Fruit fly (Drosophila melanogaster) whole organism, embryonic: ENCODE results near the gene eas.

Experiments used
- BEAF-32 ChIP-seq: fragments of 200-800 bp; sonication (Bioruptor generic); optimal IDR thresholded peaks from 3 replicates; lab custom pipeline; 2017; ENCODE audit warnings: missing biosample characterization, missing genetic modification characterization, mild to moderate bottlenecking, moderate library complexity, missing genetic modification reagents
- CG10654 ChIP-seq: fragments of 200-800 bp; sonication (Bioruptor generic); optimal IDR thresholded peaks from 2 replicates; lab custom pipeline; 2016; ENCODE audit warnings: missing biosample characterization, missing genetic modification characterization
- CG15479 ChIP-seq: fragments of 200-800 bp; sonication (Bioruptor generic); optimal IDR thresholded peaks from 3 replicates; lab custom pipeline; 2019; ENCODE audit warnings: missing biosample characterization, mild to moderate bottlenecking, missing genetic modification characterization, moderate library complexity
- CG15514 ChIP-seq: fragments of 200-800 bp; sonication (Bioruptor generic); optimal IDR thresholded peaks from 3 replicates; lab custom pipeline; 2017; ENCODE audit warnings: missing biosample characterization, missing genetic modification characterization, mild to moderate bottlenecking, moderate library complexity, missing genetic modification reagents
- CG1647 ChIP-seq: fragments of 200-800 bp; sonication (Bioruptor generic); optimal IDR thresholded peaks from 3 replicates; lab custom pipeline; 2016; ENCODE audit warnings: missing biosample characterization, missing genetic modification characterization
- CG17912 ChIP-seq: fragments of 200-800 bp; sonication (Bioruptor generic); optimal IDR thresholded peaks from 2 replicates; lab custom pipeline; 2018; ENCODE audit warnings: missing biosample characterization, mild to moderate bottlenecking, missing genetic modification characterization
- CG1792 ChIP-seq: fragments of 200-800 bp; sonication (Bioruptor generic); optimal IDR thresholded peaks from 2 replicates; lab custom pipeline; 2016; ENCODE audit warnings: missing biosample characterization, missing genetic modification characterization
- CG18262 ChIP-seq: fragments of 200-800 bp; optimal IDR thresholded peaks from 3 replicates; lab custom pipeline; 2019; ENCODE audit warnings: missing biosample characterization, mild to moderate bottlenecking, missing genetic modification characterization, moderate library complexity
- CG1832 ChIP-seq: fragments of 200-800 bp; sonication (Bioruptor generic); optimal IDR thresholded peaks from 2 replicates; lab custom pipeline; 2017; ENCODE audit warnings: missing biosample characterization, mild to moderate bottlenecking, missing genetic modification characterization, inconsistent platforms
- CG18476 ChIP-seq: fragments of 200-800 bp; sonication (Bioruptor generic); optimal IDR thresholded peaks from 2 replicates; lab custom pipeline; 2016; ENCODE audit warnings: missing biosample characterization, mild to moderate bottlenecking, missing genetic modification characterization
- CG18764 ChIP-seq: fragments of 200-800 bp; sonication (Bioruptor generic); optimal IDR thresholded peaks from 3 replicates; lab custom pipeline; 2016; ENCODE audit warnings: missing biosample characterization, missing genetic modification characterization
- CG4730 ChIP-seq: fragments of 200-800 bp; sonication (Bioruptor generic); IDR thresholded peaks from 2 replicates; pipeline ENCODE4 v1.3.6; 2022; ENCODE audit warnings: missing biosample characterization, missing genetic modification characterization
- CG6791 ChIP-seq: fragments of 200-800 bp; sonication (Bioruptor generic); IDR thresholded peaks from 3 replicates; pipeline ENCODE4 v1.3.6; 2022; ENCODE audit warnings: missing biosample characterization, missing genetic modification characterization; ENCODE audit not compliant: partially characterized antibody
- CG6854 ChIP-seq: fragments of 200-800 bp; sonication (Bioruptor generic); optimal IDR thresholded peaks from 3 replicates; lab custom pipeline; 2017; ENCODE audit warnings: missing biosample characterization, mild to moderate bottlenecking, missing genetic modification characterization
- CG8359 ChIP-seq: fragments of 200-800 bp; sonication (Bioruptor generic); optimal IDR thresholded peaks from 2 replicates; lab custom pipeline; 2017; ENCODE audit warnings: missing biosample characterization, mild to moderate bottlenecking, missing genetic modification characterization, borderline replicate concordance
- CG9727 ChIP-seq: fragments of 200-800 bp; sonication (Bioruptor generic); optimal IDR thresholded peaks from 3 replicates; lab custom pipeline; 2017; ENCODE audit warnings: missing biosample characterization, mild to moderate bottlenecking, missing genetic modification characterization
- D ChIP-seq, 2 experiments: fragments of 200-800 bp in 1 of 2; fragments of >200 bp in 1 of 2; sonication (Bioruptor generic) in 1 of 2; optimal IDR thresholded peaks; 2 replicates in 1 of 2; 3 replicates in 1 of 2; lab custom pipeline; 2017; ENCODE audit warnings: mild to moderate bottlenecking in 1 of 2, missing biosample characterization in 1 of 2, missing genetic modification characterization in 1 of 2, missing genetic modification reagents in 1 of 2
- Dbx ChIP-seq: fragments of 200-800 bp; sonication (Bioruptor generic); IDR thresholded peaks from 3 replicates; pipeline ENCODE4 v1.3.6; 2022; ENCODE audit warnings: missing biosample characterization, missing genetic modification characterization
- Fer1 ChIP-seq: fragments of 200-800 bp; sonication (Bioruptor generic); optimal IDR thresholded peaks from 2 replicates; lab custom pipeline; 2017; ENCODE audit warnings: missing biosample characterization, mild to moderate bottlenecking, missing genetic modification characterization
- Fer2 ChIP-seq: fragments of 200-800 bp; sonication (Bioruptor generic); optimal IDR thresholded peaks from 2 replicates; lab custom pipeline; 2018; ENCODE audit warnings: missing biosample characterization, mild to moderate bottlenecking, missing genetic modification characterization, moderate library complexity
- Jarid2 ChIP-seq: fragments of 200-800 bp; sonication (Bioruptor generic); optimal IDR thresholded peaks from 3 replicates; lab custom pipeline; 2017; ENCODE audit warnings: mild to moderate bottlenecking, missing biosample characterization, missing genetic modification reagents, missing genetic modification characterization
- MBD-R2 ChIP-seq: fragments of 200-800 bp; sonication (Bioruptor generic); IDR thresholded peaks from 2 replicates; pipeline ENCODE4 v1.3.6; 2022; ENCODE audit warnings: missing biosample characterization, missing genetic modification characterization
- NfI ChIP-seq: fragments of 200-800 bp; sonication (Bioruptor generic); optimal IDR thresholded peaks from 3 replicates; lab custom pipeline; 2018; ENCODE audit warnings: missing biosample characterization, mild to moderate bottlenecking, missing genetic modification characterization, moderate library complexity
- PHDP ChIP-seq: fragments of 200-800 bp; sonication (Bioruptor generic); optimal IDR thresholded peaks from 3 replicates; lab custom pipeline; 2018; ENCODE audit warnings: missing biosample characterization, mild to moderate bottlenecking, missing genetic modification characterization, moderate library complexity
- Poxn ChIP-seq: fragments of 200-800 bp; sonication (Bioruptor generic); IDR thresholded peaks from 2 replicates; pipeline ENCODE4 v1.3.6; 2022; ENCODE audit warnings: missing biosample characterization, missing genetic modification characterization
- Vsx1 ChIP-seq: fragments of 200-800 bp; sonication (Bioruptor generic); optimal IDR thresholded peaks from 2 replicates; lab custom pipeline; 2017; ENCODE audit warnings: missing biosample characterization, mild to moderate bottlenecking, missing genetic modification characterization, missing genetic modification reagents
- bab2 ChIP-seq: fragments of 200-800 bp; sonication (Bioruptor generic); optimal IDR thresholded peaks from 2 replicates; lab custom pipeline; 2016; ENCODE audit warnings: missing biosample characterization, missing genetic modification characterization
- cad ChIP-seq: fragments of >200 bp; optimal IDR thresholded peaks from 2 replicates; lab custom pipeline; 2017; ENCODE audit warnings: missing biosample characterization, missing genetic modification characterization
- chif ChIP-seq, 2 experiments: fragments of 200-800 bp; sonication (Bioruptor generic); optimal IDR thresholded peaks; 3 replicates each; lab custom pipeline; 2016; ENCODE audit warnings: missing biosample characterization in 2 of 2, missing genetic modification characterization in 2 of 2
- dan ChIP-seq: fragments of 200-800 bp; sonication (Bioruptor generic); IDR thresholded peaks from 2 replicates; pipeline ENCODE4 v1.3.6; 2022; ENCODE audit warnings: missing biosample characterization, missing genetic modification characterization
- emc ChIP-seq: fragments of 200-800 bp; sonication (Bioruptor generic); optimal IDR thresholded peaks from 2 replicates; lab custom pipeline; 2016; ENCODE audit warnings: missing biosample characterization, missing genetic modification characterization
- fd102C ChIP-seq: fragments of 200-800 bp; sonication (Bioruptor generic); optimal IDR thresholded peaks from 2 replicates; lab custom pipeline; 2018; ENCODE audit warnings: missing biosample characterization, mild to moderate bottlenecking, missing genetic modification characterization, moderate library complexity
- ftz-f1 ChIP-seq: fragments of 200-800 bp; sonication (Bioruptor generic); optimal IDR thresholded peaks from 2 replicates; lab custom pipeline; 2016; ENCODE audit warnings: missing biosample characterization, missing genetic modification characterization
- gfzf ChIP-seq: fragments of 200-800 bp; sonication (Bioruptor generic); optimal IDR thresholded peaks from 2 replicates; lab custom pipeline; 2016; ENCODE audit warnings: missing biosample characterization, mild to moderate bottlenecking, missing genetic modification characterization, moderate library complexity
- gro ChIP-seq: fragments of 200-800 bp; sonication (Bioruptor generic); optimal IDR thresholded peaks from 2 replicates; lab custom pipeline; 2016; ENCODE audit warnings: missing biosample characterization, missing genetic modification characterization
- ham ChIP-seq: fragments of 200-800 bp; sonication (Bioruptor generic); IDR thresholded peaks from 2 replicates; pipeline ENCODE4 v1.3.6; 2022; ENCODE audit warnings: missing biosample characterization, missing genetic modification characterization
- hbn ChIP-seq: fragments of 200-800 bp; sonication (Bioruptor generic); IDR thresholded peaks from 2 replicates; pipeline ENCODE4 v1.3.6; 2022; ENCODE audit warnings: missing biosample characterization, missing genetic modification characterization; ENCODE audit not compliant: partially characterized antibody
- hth ChIP-seq: fragments of >200 bp; optimal IDR thresholded peaks from 2 replicates; lab custom pipeline; 2017; ENCODE audit warnings: inconsistent platforms
- kay ChIP-seq: fragments of 200-800 bp; sonication (Bioruptor generic); optimal IDR thresholded peaks from 2 replicates; lab custom pipeline; 2016; ENCODE audit warnings: missing biosample characterization, missing genetic modification characterization
- otp ChIP-seq: fragments of 200-800 bp; sonication (Bioruptor generic); IDR thresholded peaks from 3 replicates; pipeline ENCODE4, ENCODE4 v1.3.6; 2022; ENCODE audit warnings: missing biosample characterization, missing genetic modification characterization
- pnt ChIP-seq: fragments of 200-800 bp; sonication (Bioruptor generic); optimal IDR thresholded peaks from 3 replicates; lab custom pipeline; 2016; ENCODE audit warnings: missing biosample characterization, missing genetic modification characterization
- psq ChIP-seq: fragments of 200-800 bp; sonication (Bioruptor generic); optimal IDR thresholded peaks from 2 replicates; lab custom pipeline; 2017; ENCODE audit warnings: missing biosample characterization, missing genetic modification characterization
- ranshi ChIP-seq: fragments of 200-800 bp; sonication (Bioruptor generic); IDR thresholded peaks from 2 replicates; pipeline ENCODE4 v1.3.6; 2022; ENCODE audit warnings: missing biosample characterization, missing genetic modification characterization
- scrt ChIP-seq: fragments of 200-800 bp; sonication (Bioruptor generic); optimal IDR thresholded peaks from 2 replicates; lab custom pipeline; 2018; ENCODE audit warnings: missing biosample characterization, mild to moderate bottlenecking, missing genetic modification characterization, moderate library complexity
- sima ChIP-seq: fragments of 200-800 bp; sonication (Bioruptor generic); optimal IDR thresholded peaks from 2 replicates; lab custom pipeline; 2016; ENCODE audit warnings: missing biosample characterization, missing genetic modification characterization
- sr ChIP-seq: fragments of 200-800 bp; sonication (Bioruptor generic); IDR thresholded peaks from 3 replicates; pipeline ENCODE4 v1.3.6; 2022; ENCODE audit warnings: missing biosample characterization, missing genetic modification characterization
- tap ChIP-seq: fragments of 200-800 bp; optimal IDR thresholded peaks from 3 replicates; lab custom pipeline; 2019; ENCODE audit warnings: missing biosample characterization, mild to moderate bottlenecking, missing genetic modification characterization, moderate library complexity
- trh ChIP-seq: fragments of 200-800 bp; sonication (Bioruptor generic); optimal IDR thresholded peaks from 2 replicates; lab custom pipeline; 2016; ENCODE audit warnings: missing biosample characterization, missing genetic modification characterization
- vnd ChIP-seq: fragments of 200-800 bp; sonication (Bioruptor generic); IDR thresholded peaks from 3 replicates; pipeline ENCODE4 v1.3.6; 2022; ENCODE audit warnings: missing biosample characterization, missing genetic modification characterization; ENCODE audit not compliant: partially characterized antibody

eas gene

DNA sequence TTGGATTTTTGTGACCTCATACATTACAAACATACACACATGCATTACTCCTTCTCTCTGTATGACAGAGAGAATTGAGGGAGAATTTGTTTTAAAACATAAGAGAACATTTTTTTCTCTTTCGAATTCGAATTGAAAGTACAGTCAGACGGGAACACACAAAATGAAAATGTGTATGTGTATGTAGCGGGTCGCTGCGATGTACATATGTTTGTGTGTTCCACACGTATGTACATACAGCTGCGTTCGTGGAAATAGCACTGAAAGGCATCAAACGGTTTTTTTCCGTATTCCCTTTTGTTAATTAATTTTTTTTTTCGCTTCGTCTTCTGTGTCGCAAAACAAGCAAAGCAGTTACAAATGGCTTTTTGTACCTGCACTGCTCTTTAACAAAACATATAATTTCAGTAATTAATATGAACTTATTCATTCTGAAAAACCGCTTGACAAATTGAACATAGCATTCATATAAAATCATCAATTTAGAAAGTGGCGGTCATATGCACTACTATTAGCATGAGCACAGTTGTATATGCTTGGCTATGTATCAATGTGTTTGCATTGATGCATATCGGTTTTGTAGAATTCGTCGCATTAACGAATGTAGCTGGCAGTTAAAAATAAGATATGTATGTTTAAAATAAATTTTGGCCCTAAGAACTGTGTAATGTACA lies 54.6 kb downstream of the eas start (continued):
- TF ChIP-seq D (optimal IDR thresholded peaks at IDR 0.05; lab: Kevin White, UChicago), result no peak
- peak; percentile 96 for TF ChIP-seq D (GFP tag; optimal IDR thresholded peaks at IDR 0.05; lab: Kevin White, UChicago)
- TF ChIP-seq CG8359 (GFP tag; lab: Kevin White, UChicago), result peak; percentile 89
- peak; percentile 86 for TF ChIP-seq ranshi (GFP tag; lab: Robert Waterston, UW)
- TF ChIP-seq Dbx (GFP tag; lab: Robert Waterston, UW), result peak; percentile 90; the same call in 2 of the 3 replicates
- no peak for TF ChIP-seq hbn (GFP tag; lab: Robert Waterston, UW)
- TF ChIP-seq BEAF-32, result peak; percentile 25
- TF ChIP-seq scrt (GFP tag; lab: Kevin White, UChicago), result peak; percentile 95
- no peak for TF ChIP-seq CG15479
- peak; percentile 94 for TF ChIP-seq tap (tag; lab: Kevin White, UChicago)
- peak; percentile 74; the same call in 1 of the 2 replicates for TF ChIP-seq MBD-R2 (GFP tag; lab: Robert Waterston, UW)
- peak; percentile 93 for TF ChIP-seq sima (GFP tag; lab: Kevin White, UChicago)
- peak; percentile 95 for TF ChIP-seq CG6854 (GFP tag; lab: Kevin White, UChicago)
- peak; percentile 92 for TF ChIP-seq CG1647 (GFP tag; lab: Kevin White, UChicago)
- peak; percentile 93 for TF ChIP-seq pnt
- peak; percentile 95 for TF ChIP-seq bab2
- TF ChIP-seq Fer2 (tag; lab: Kevin White, UChicago), result peak; percentile 89
- TF ChIP-seq CG15514, result peak; percentile 89
- TF ChIP-seq Poxn (GFP tag; lab: Robert Waterston, UW), result no peak; the same call in none of the 2 replicates
- TF ChIP-seq kay (GFP tag; lab: Kevin White, UChicago), result peak; percentile 90
- peak; percentile 92 for TF ChIP-seq CG1792 (GFP tag; lab: Kevin White, UChicago)
- peak; percentile 89; the same call in 2 of the 3 replicates for TF ChIP-seq otp (GFP tag; lab: Robert Waterston, UW)
- no peak for TF ChIP-seq vnd (GFP tag; lab: Robert Waterston, UW)
- TF ChIP-seq ham (GFP tag; lab: Robert Waterston, UW), result peak; percentile 75
- TF ChIP-seq gro (GFP tag; lab: Kevin White, UChicago), result peak; percentile 97
- TF ChIP-seq dan (GFP tag; lab: Robert Waterston, UW), result no peak
- TF ChIP-seq CG6791 (GFP tag; lab: Robert Waterston, UW), result no peak
- TF ChIP-seq Vsx1 (GFP tag; lab: Kevin White, UChicago), result peak; percentile 88
- TF ChIP-seq CG18764 (GFP tag; lab: Kevin White, UChicago), result peak; percentile 87
- no peak for TF ChIP-seq CG1832
- TF ChIP-seq chif (GFP tag; optimal IDR thresholded peaks at IDR 0.05; lab: Kevin White, UChicago), result peak; percentile 93 to 95
- TF ChIP-seq PHDP, result peak; percentile 96
- peak; percentile 97 for TF ChIP-seq Fer1 (GFP tag; lab: Kevin White, UChicago)
- peak; percentile 76 for TF ChIP-seq psq (GFP tag; lab: Kevin White, UChicago)
- TF ChIP-seq Jarid2, result peak; percentile 83
- peak; percentile 82 for TF ChIP-seq CG4730
- peak; percentile 76 for TF ChIP-seq trh (GFP tag; lab: Kevin White, UChicago)
- peak; percentile 98 for TF ChIP-seq CG18262 (tag; lab: Kevin White, UChicago)
- TF ChIP-seq emc (GFP tag; lab: Kevin White, UChicago), result peak; percentile 90
- peak; percentile 65 for TF ChIP-seq fd102C
- TF ChIP-seq gfzf (GFP tag; lab: Kevin White, UChicago), result no peak
- TF ChIP-seq ftz-f1 (GFP tag; lab: Kevin White, UChicago), result no peak
- peak; percentile 91 for TF ChIP-seq CG17912 (GFP tag; lab: Kevin White, UChicago)
- peak; percentile 96 for TF ChIP-seq CG18476 (GFP tag; lab: Kevin White, UChicago)
- TF ChIP-seq CG9727, result peak; percentile 98
- TF ChIP-seq hth (lab: Kevin White, UChicago), result no peak
- TF ChIP-seq cad (GFP tag; lab: Kevin White, UChicago), result no peak
- peak; percentile 94 for TF ChIP-seq CG10654 (GFP tag; lab: Kevin White, UChicago)
- TF ChIP-seq NfI (GFP tag; lab: Kevin White, UChicago), result peak; percentile 96
- no peak; the same call in 2 of the 3 replicates for TF ChIP-seq sr (GFP tag; lab: Robert Waterston, UW)
